Fruit fly (Drosophila melanogaster) whole organism, embryonic: ENCODE results near the gene Zip88E.

Experiments used
- CG11560 ChIP-seq: fragments of 200-800 bp; sonication (Bioruptor generic); IDR thresholded peaks from 3 replicates; pipeline ENCODE4 v1.3.6; 2022; ENCODE audit warnings: missing biosample characterization, missing genetic modification characterization
- CG11723 ChIP-seq: fragments of 200-800 bp; sonication (Bioruptor generic); optimal IDR thresholded peaks from 2 replicates; lab custom pipeline; 2017; ENCODE audit warnings: missing biosample characterization, mild to moderate bottlenecking, missing genetic modification characterization
- CG12942 ChIP-seq: fragments of 200-800 bp; sonication (Bioruptor generic); optimal IDR thresholded peaks from 3 replicates; lab custom pipeline; 2016; ENCODE audit warnings: missing biosample characterization, missing genetic modification characterization
- CG13424 ChIP-seq: fragments of 200-800 bp; sonication (Bioruptor generic); optimal IDR thresholded peaks from 2 replicates; lab custom pipeline; 2019; ENCODE audit warnings: missing biosample characterization, mild to moderate bottlenecking, missing genetic modification characterization, moderate library complexity
- CG1529 ChIP-seq: fragments of 200-800 bp; sonication (Bioruptor generic); optimal IDR thresholded peaks from 3 replicates; lab custom pipeline; 2018; ENCODE audit warnings: missing biosample characterization, missing genetic modification characterization
- CG16813 ChIP-seq: fragments of 200-800 bp; sonication (Bioruptor generic); IDR thresholded peaks from 3 replicates; pipeline ENCODE4 v1.3.6; 2022; ENCODE audit warnings: missing biosample characterization, missing genetic modification characterization; ENCODE audit not compliant: partially characterized antibody
- CG16815 ChIP-seq: fragments of 200-800 bp; sonication (Bioruptor generic); optimal IDR thresholded peaks from 3 replicates; lab custom pipeline; 2017; ENCODE audit warnings: missing biosample characterization, mild to moderate bottlenecking, missing genetic modification characterization
- CG17359 ChIP-seq: fragments of 200-800 bp; sonication (Bioruptor generic); optimal IDR thresholded peaks from 3 replicates; lab custom pipeline; 2018; ENCODE audit warnings: missing biosample characterization, mild to moderate bottlenecking, missing genetic modification characterization, moderate library complexity
- CG2116 ChIP-seq: fragments of 200-800 bp; sonication (Bioruptor generic); optimal IDR thresholded peaks from 3 replicates; lab custom pipeline; 2018; ENCODE audit warnings: missing biosample characterization, mild to moderate bottlenecking, missing genetic modification characterization
- CG2678 ChIP-seq: fragments of 200-800 bp; sonication (Bioruptor generic); optimal IDR thresholded peaks from 3 replicates; lab custom pipeline; 2019; ENCODE audit warnings: missing biosample characterization, mild to moderate bottlenecking, missing genetic modification characterization, moderate library complexity
- CG30020 ChIP-seq: fragments of 200-800 bp; optimal IDR thresholded peaks from 2 replicates; lab custom pipeline; 2019; ENCODE audit warnings: missing biosample characterization, mild to moderate bottlenecking, missing genetic modification characterization, moderate library complexity
- CG3163 ChIP-seq: fragments of 200-800 bp; sonication (Bioruptor generic); optimal IDR thresholded peaks from 3 replicates; lab custom pipeline; 2016; ENCODE audit warnings: missing biosample characterization, missing genetic modification characterization
- CG32532 ChIP-seq: fragments of 200-800 bp; sonication (Bioruptor generic); IDR thresholded peaks from 2 replicates; pipeline ENCODE4 v1.3.6; 2022; ENCODE audit warnings: missing biosample characterization, missing genetic modification characterization
- CG3407 ChIP-seq: fragments of 200-800 bp; sonication (Bioruptor generic); optimal IDR thresholded peaks from 2 replicates; lab custom pipeline; 2018; ENCODE audit warnings: missing biosample characterization, mild to moderate bottlenecking, missing genetic modification characterization
- CG34422 ChIP-seq: fragments of 200-800 bp; sonication (Bioruptor generic); IDR thresholded peaks from 3 replicates; pipeline ENCODE4 v1.3.6; 2022; ENCODE audit warnings: missing biosample characterization, missing genetic modification characterization
- CG4820 ChIP-seq: fragments of 200-800 bp; sonication (Bioruptor generic); optimal IDR thresholded peaks from 3 replicates; lab custom pipeline; 2016; ENCODE audit warnings: missing biosample characterization, missing genetic modification characterization
- CG6272 ChIP-seq: fragments of 200-800 bp; sonication (Bioruptor generic); IDR thresholded peaks from 2 replicates; pipeline ENCODE4 v1.3.6; 2022; ENCODE audit warnings: missing biosample characterization, missing genetic modification characterization
- CG6791 ChIP-seq: fragments of 200-800 bp; sonication (Bioruptor generic); IDR thresholded peaks from 3 replicates; pipeline ENCODE4 v1.3.6; 2022; ENCODE audit warnings: missing biosample characterization, missing genetic modification characterization; ENCODE audit not compliant: partially characterized antibody
- CG8281 ChIP-seq: fragments of 200-800 bp; sonication (Bioruptor generic); optimal IDR thresholded peaks from 2 replicates; lab custom pipeline; 2018; ENCODE audit warnings: missing biosample characterization, mild to moderate bottlenecking, missing genetic modification characterization, moderate library complexity
- CG8290 ChIP-seq, 3 experiments: fragments of 200-800 bp; sonication (Bioruptor generic); optimal IDR thresholded peaks; 2 replicates each; lab custom pipeline; 2016 to 2019; ENCODE audit warnings: missing biosample characterization in 3 of 3, missing genetic modification characterization in 3 of 3, mild to moderate bottlenecking in 2 of 3, moderate library complexity in 1 of 3
- CG8944 ChIP-seq: fragments of 200-800 bp; sonication (Bioruptor generic); optimal IDR thresholded peaks from 3 replicates; lab custom pipeline; 2016; ENCODE audit warnings: missing biosample characterization, missing genetic modification characterization
- CG9797 ChIP-seq: fragments of 200-800 bp; sonication (Bioruptor generic); optimal IDR thresholded peaks from 3 replicates; lab custom pipeline; 2018; ENCODE audit warnings: missing biosample characterization, mild to moderate bottlenecking, missing genetic modification characterization
- CG9932 ChIP-seq: fragments of 200-800 bp; sonication (Bioruptor generic); IDR thresholded peaks from 2 replicates; pipeline ENCODE4 v1.3.6; 2022; ENCODE audit warnings: missing biosample characterization, missing genetic modification characterization
- D19B ChIP-seq: fragments of 200-800 bp; sonication (Bioruptor generic); optimal IDR thresholded peaks from 2 replicates; lab custom pipeline; 2017; ENCODE audit warnings: missing biosample characterization, mild to moderate bottlenecking, missing genetic modification characterization
- Dip3 ChIP-seq: fragments of 200-800 bp; sonication (Bioruptor generic); optimal IDR thresholded peaks from 3 replicates; lab custom pipeline; 2016; ENCODE audit warnings: missing biosample characterization, missing genetic modification characterization
- HHEX ChIP-seq: fragments of 200-800 bp; sonication (Bioruptor generic); optimal IDR thresholded peaks from 3 replicates; lab custom pipeline; 2017; ENCODE audit warnings: missing biosample characterization, mild to moderate bottlenecking, missing genetic modification characterization, missing genetic modification reagents
- Hr78 ChIP-seq, 2 experiments: fragments of 200-800 bp in 1 of 2; fragments of >200 bp in 1 of 2; sonication (Bioruptor generic) in 1 of 2; optimal IDR thresholded peaks; 2 replicates each; lab custom pipeline; 2017 to 2019; ENCODE audit warnings: missing biosample characterization in 2 of 2, missing genetic modification characterization in 2 of 2, mild to moderate bottlenecking in 1 of 2, moderate library complexity in 1 of 2
- Scr ChIP-seq: fragments of 200-800 bp; sonication (Bioruptor generic); IDR thresholded peaks from 2 replicates; pipeline ENCODE4 v1.3.6; 2022; ENCODE audit warnings: missing biosample characterization, missing genetic modification characterization; ENCODE audit not compliant: partially characterized antibody
- TFAM ChIP-seq: fragments of 200-800 bp; sonication (Bioruptor generic); optimal IDR thresholded peaks from 2 replicates; lab custom pipeline; 2017; ENCODE audit warnings: missing biosample characterization, missing genetic modification characterization, inconsistent platforms
- br ChIP-seq: fragments of >200 bp; optimal IDR thresholded peaks from 2 replicates; lab custom pipeline; 2017
- cad ChIP-seq: fragments of >200 bp; optimal IDR thresholded peaks from 2 replicates; lab custom pipeline; 2017; ENCODE audit warnings: missing biosample characterization, missing genetic modification characterization
- ci ChIP-seq: fragments of 200-800 bp; sonication (Bioruptor generic); IDR thresholded peaks from 3 replicates; pipeline ENCODE4 v1.3.6; 2022; ENCODE audit warnings: missing biosample characterization, missing genetic modification characterization
- dmrt11E ChIP-seq: fragments of 200-800 bp; sonication (Bioruptor generic); optimal IDR thresholded peaks from 3 replicates; lab custom pipeline; 2018; ENCODE audit warnings: missing biosample characterization, mild to moderate bottlenecking, missing genetic modification characterization, moderate library complexity
- gcm2 ChIP-seq: fragments of 200-800 bp; sonication (Bioruptor generic); optimal IDR thresholded peaks from 2 replicates; lab custom pipeline; 2016; ENCODE audit warnings: missing biosample characterization, missing genetic modification characterization
- hbn ChIP-seq: fragments of 200-800 bp; sonication (Bioruptor generic); IDR thresholded peaks from 2 replicates; pipeline ENCODE4 v1.3.6; 2022; ENCODE audit warnings: missing biosample characterization, missing genetic modification characterization; ENCODE audit not compliant: partially characterized antibody
- jumu ChIP-seq: fragments of 200-800 bp; sonication (Bioruptor generic); optimal IDR thresholded peaks from 3 replicates; lab custom pipeline; 2016; ENCODE audit warnings: missing biosample characterization, missing genetic modification characterization
- mld ChIP-seq: fragments of 200-800 bp; sonication (Bioruptor generic); IDR thresholded peaks from 3 replicates; pipeline ENCODE4 v1.3.6; 2022; ENCODE audit warnings: missing biosample characterization, missing genetic modification characterization; ENCODE audit not compliant: partially characterized antibody
- nau ChIP-seq: fragments of 200-800 bp; sonication (Bioruptor generic); optimal IDR thresholded peaks from 3 replicates; lab custom pipeline; 2017; ENCODE audit warnings: missing biosample characterization, mild to moderate bottlenecking, missing genetic modification characterization, missing genetic modification reagents
- onecut ChIP-seq: fragments of 200-800 bp; sonication (Bioruptor generic); IDR thresholded peaks from 2 replicates; pipeline ENCODE4 v1.3.6; 2022; ENCODE audit warnings: missing biosample characterization, missing genetic modification characterization
- pum ChIP-seq: fragments of 200-800 bp; sonication (Bioruptor generic); optimal IDR thresholded peaks from 2 replicates; lab custom pipeline; 2016; ENCODE audit warnings: missing biosample characterization, missing genetic modification characterization
- pzg ChIP-seq: fragments of 200-800 bp; sonication (Bioruptor generic); optimal IDR thresholded peaks from 3 replicates; lab custom pipeline; 2018; ENCODE audit warnings: missing biosample characterization, mild to moderate bottlenecking, missing genetic modification characterization, moderate library complexity
- ranshi ChIP-seq: fragments of 200-800 bp; sonication (Bioruptor generic); IDR thresholded peaks from 2 replicates; pipeline ENCODE4 v1.3.6; 2022; ENCODE audit warnings: missing biosample characterization, missing genetic modification characterization
- repo ChIP-seq: fragments of 200-800 bp; sonication (Bioruptor generic); optimal IDR thresholded peaks from 2 replicates; lab custom pipeline; 2016; ENCODE audit warnings: missing biosample characterization, missing genetic modification characterization
- sens-2 ChIP-seq: fragments of 200-800 bp; sonication (Bioruptor generic); IDR thresholded peaks from 2 replicates; pipeline ENCODE4 v1.3.6; 2022; ENCODE audit warnings: missing biosample characterization, missing genetic modification characterization
- sqz ChIP-seq: fragments of 200-800 bp; sonication (Bioruptor generic); optimal IDR thresholded peaks from 3 replicates; lab custom pipeline; 2018; ENCODE audit warnings: missing biosample characterization, mild to moderate bottlenecking, missing genetic modification characterization
- tio ChIP-seq: fragments of 200-800 bp; sonication (Bioruptor generic); optimal IDR thresholded peaks from 2 replicates; lab custom pipeline; 2017; ENCODE audit warnings: missing biosample characterization, missing genetic modification characterization, inconsistent platforms
- vfl ChIP-seq: fragments of 200-800 bp; sonication (Bioruptor generic); optimal IDR thresholded peaks from 2 replicates; lab custom pipeline; 2016; ENCODE audit warnings: missing biosample characterization, missing genetic modification characterization
- zf30C ChIP-seq: fragments of 200-800 bp; sonication (Bioruptor generic); optimal IDR thresholded peaks from 3 replicates; lab custom pipeline; 2018; ENCODE audit warnings: missing biosample characterization, mild to moderate bottlenecking, missing genetic modification characterization

The Zip88E gene

DNA sequence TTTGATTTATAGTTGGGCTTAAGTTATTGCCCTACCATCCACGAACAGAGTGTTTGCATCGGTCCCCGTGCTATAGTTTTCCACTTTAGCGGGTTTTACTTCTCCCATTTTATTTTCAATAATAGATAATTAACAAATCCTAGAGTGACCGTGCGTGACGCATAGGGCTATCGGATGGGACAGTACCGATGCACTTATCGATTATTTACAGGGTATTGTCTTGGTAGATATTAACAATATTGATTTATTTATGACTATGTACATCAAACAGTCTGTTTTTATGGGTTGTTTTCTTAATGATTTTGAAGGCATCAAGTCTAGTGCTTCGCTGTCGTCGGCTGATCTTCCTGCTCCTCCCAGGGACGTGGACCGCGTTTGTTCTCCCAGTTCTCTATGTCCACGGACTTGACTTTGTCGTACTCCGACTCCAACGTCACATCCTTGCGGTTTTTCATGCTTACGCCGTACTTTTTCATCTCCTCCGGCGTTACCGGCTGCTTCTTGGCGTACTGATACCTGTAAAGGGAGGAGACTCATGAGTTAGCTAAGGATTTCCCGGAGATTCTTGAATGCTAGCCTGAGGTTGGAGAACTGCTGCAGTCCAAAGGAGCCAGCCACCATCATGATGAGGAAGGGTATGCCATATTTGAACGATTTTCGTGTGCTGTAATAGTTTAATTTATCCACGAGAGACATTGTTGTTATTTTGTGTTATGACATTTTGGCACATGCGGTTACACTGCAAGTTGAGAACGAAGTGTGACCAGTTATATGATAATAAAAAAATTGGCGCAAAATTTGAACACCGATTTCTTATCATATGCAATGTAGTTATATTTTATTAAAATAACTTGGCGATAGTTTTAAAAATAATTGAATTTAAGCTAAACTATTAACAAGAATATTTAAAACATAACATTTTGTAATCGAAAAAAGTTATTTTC is 9.7 kb downstream of the Zip88E start, which contains the start of the genes MRG15 and Tm1 (continued):
- TF ChIP-seq nau (GFP tag; lab: Kevin White, UChicago), result no peak
- TF ChIP-seq ci (GFP tag; lab: Robert Waterston, UW), result 0 out of 3 replicates have a peak, but pooled peaks have one; percentile 36
- no peak for TF ChIP-seq dmrt11E (tag; lab: Kevin White, UChicago)
- no peak for TF ChIP-seq HHEX
- TF ChIP-seq mld (GFP tag; lab: Robert Waterston, UW), result peak; percentile 43; the same call in 1 of the 3 replicates
- no peak for TF ChIP-seq CG1529 (GFP tag; lab: Kevin White, UChicago)
- peak; percentile 55 for TF ChIP-seq pzg (GFP tag; lab: Kevin White, UChicago)
- no peak for TF ChIP-seq CG3407 (GFP tag; lab: Kevin White, UChicago)
- no peak for TF ChIP-seq CG12942 (GFP tag; lab: Kevin White, UChicago)
- no peak for TF ChIP-seq pum
- TF ChIP-seq CG8944 (GFP tag; lab: Kevin White, UChicago), result no peak
- no peak for TF ChIP-seq br (lab: Kevin White, UChicago)
- TF ChIP-seq onecut (GFP tag; lab: Robert Waterston, UW), result peak; percentile 84
- no peak for TF ChIP-seq CG6272 (GFP tag; lab: Robert Waterston, UW)
- peak; percentile 29; the same call in 1 of the 3 replicates for TF ChIP-seq CG34422 (GFP tag; lab: Robert Waterston, UW)
- TF ChIP-seq CG9932, result peak; percentile 33; the same call in 1 of the 2 replicates
- TF ChIP-seq CG16813 (GFP tag; lab: Robert Waterston, UW), result peak; percentile 65
- TF ChIP-seq CG13424 (tag; lab: Kevin White, UChicago), result no peak
- peak; percentile 61 for TF ChIP-seq CG6791 (GFP tag; lab: Robert Waterston, UW)
- peak; percentile 27 for TF ChIP-seq jumu (GFP tag; lab: Kevin White, UChicago)
- no peak for TF ChIP-seq CG3163 (GFP tag; lab: Kevin White, UChicago)
- TF ChIP-seq TFAM (GFP tag; lab: Kevin White, UChicago), result no peak
- TF ChIP-seq Scr (GFP tag; lab: Robert Waterston, UW), result peak; percentile 73
- TF ChIP-seq CG8290 (GFP tag; optimal IDR thresholded peaks at IDR 0.05; lab: Kevin White, UChicago), result no peak
- peak in 1 of 2 experiments; percentile 30 for TF ChIP-seq CG8290 (tag; optimal IDR thresholded peaks at IDR 0.05; lab: Kevin White, UChicago)
- TF ChIP-seq Hr78 (GFP tag; optimal IDR thresholded peaks at IDR 0.05; lab: Kevin White, UChicago), result no peak
- no peak for TF ChIP-seq repo
- TF ChIP-seq CG30020 (tag; lab: Kevin White, UChicago), result no peak
- TF ChIP-seq CG8281 (tag; lab: Kevin White, UChicago), result no peak
- no peak for TF ChIP-seq CG16815 (GFP tag; lab: Kevin White, UChicago)
- TF ChIP-seq CG9797 (GFP tag; lab: Kevin White, UChicago), result peak; percentile 82
- no peak for TF ChIP-seq CG2678 (tag; lab: Kevin White, UChicago)
- peak; percentile 89 for TF ChIP-seq sqz
- no peak for TF ChIP-seq vfl
- TF ChIP-seq ranshi (GFP tag; lab: Robert Waterston, UW), result no peak
- no peak for TF ChIP-seq CG11723 (GFP tag; lab: Kevin White, UChicago)
- no peak for TF ChIP-seq tio (GFP tag; lab: Kevin White, UChicago)
- TF ChIP-seq zf30C, result no peak
- no peak for TF ChIP-seq Dip3 (GFP tag; lab: Kevin White, UChicago)
- TF ChIP-seq cad (GFP tag; lab: Kevin White, UChicago), result peak; percentile 55
- no peak for TF ChIP-seq CG17359 (tag; lab: Kevin White, UChicago)
- TF ChIP-seq D19B (GFP tag; lab: Kevin White, UChicago), result peak; percentile 99
- no peak for TF ChIP-seq sens-2 (GFP tag; lab: Robert Waterston, UW)
- TF ChIP-seq CG32532 (GFP tag; lab: Robert Waterston, UW), result no peak
- TF ChIP-seq gcm2, result no peak
- peak; percentile 67 for TF ChIP-seq CG2116 (GFP tag; lab: Kevin White, UChicago)
- TF ChIP-seq CG4820 (GFP tag; lab: Kevin White, UChicago), result no peak
- TF ChIP-seq CG11560 (tag; lab: Robert Waterston, UW), result no peak
- peak; percentile 59; the same call in 1 of the 2 replicates for TF ChIP-seq hbn
